Worm (Caenorhabditis elegans) whole organism, young adult: ENCODE data around the gene sas-1.

Source experiments
- aptf-3 ChIP-seq: fragments of 200-800 bp; sonication (Bioruptor generic); IDR thresholded peaks from 2 replicates; pipeline ENCODE4 v1.3.6; 2022; ENCODE audit warnings: missing genetic modification characterization, missing compliant biosample characterization
- ceh-27 ChIP-seq: fragments of 200-800 bp; sonication (Bioruptor generic); optimal IDR thresholded peaks from 2 replicates; lab custom pipeline; 2018; ENCODE audit warnings: mild to moderate bottlenecking, missing genetic modification characterization, moderate library complexity, missing compliant biosample characterization

DNA sequence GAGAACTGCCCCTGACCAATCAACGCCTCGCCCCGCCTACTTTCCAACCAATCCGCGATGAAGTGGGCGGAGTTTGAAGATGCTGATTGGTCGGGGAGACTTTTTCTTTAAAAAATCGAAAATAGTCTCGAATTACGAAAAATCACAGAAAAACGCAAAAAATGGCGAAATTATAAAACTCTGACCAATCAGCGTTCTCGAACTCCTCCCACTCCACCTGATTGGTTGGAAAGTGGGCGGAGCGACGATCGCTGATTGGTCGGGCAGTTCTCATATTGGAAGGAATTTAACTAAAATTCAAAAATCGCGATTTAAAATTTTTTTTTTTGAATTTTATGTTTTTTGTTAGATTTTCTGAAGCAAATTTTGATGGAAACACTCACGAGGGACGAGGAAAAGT lies 3.9 kb downstream of the sas-1 start:
- TF ChIP-seq ceh-27 (GFP tag; lab: Kevin White, UChicago): no peak
- no peak for TF ChIP-seq aptf-3
